Worm (Caenorhabditis elegans) whole organism, L4 larva: ENCODE results near the gene alkb-1.
"Not testable (repeated sequence)": the region's sequence is repeated elsewhere in the genome, so short reads cannot be mapped to it uniquely, and the experiment has no call there.

ENCODE experiments used
- fos-1 ChIP-seq: fragments of 150-350 bp; optimal IDR thresholded peaks from 2 replicates; lab custom pipeline; 2014; ENCODE audit warnings: missing biosample characterization, missing genetic modification characterization
- unc-62 ChIP-seq, 3 experiments: fragments of 150-350 bp in 1 of 3; sonication (generic microtip); optimal IDR thresholded peaks in 2 of 3; peaks in 1 of 3; 1 replicate in 1 of 3; 2 replicates in 2 of 3; lab custom pipeline; 2014 to 2017; ENCODE audit warnings: missing biosample characterization in 3 of 3, missing genetic modification characterization in 3 of 3, missing genetic modification reagents in 3 of 3, missing genotype in 1 of 3
- ztf-11 ChIP-seq: fragments of 150-350 bp; optimal IDR thresholded peaks from 2 replicates; lab custom pipeline; 2014; ENCODE audit warnings: missing biosample characterization, missing genetic modification characterization

DNA sequence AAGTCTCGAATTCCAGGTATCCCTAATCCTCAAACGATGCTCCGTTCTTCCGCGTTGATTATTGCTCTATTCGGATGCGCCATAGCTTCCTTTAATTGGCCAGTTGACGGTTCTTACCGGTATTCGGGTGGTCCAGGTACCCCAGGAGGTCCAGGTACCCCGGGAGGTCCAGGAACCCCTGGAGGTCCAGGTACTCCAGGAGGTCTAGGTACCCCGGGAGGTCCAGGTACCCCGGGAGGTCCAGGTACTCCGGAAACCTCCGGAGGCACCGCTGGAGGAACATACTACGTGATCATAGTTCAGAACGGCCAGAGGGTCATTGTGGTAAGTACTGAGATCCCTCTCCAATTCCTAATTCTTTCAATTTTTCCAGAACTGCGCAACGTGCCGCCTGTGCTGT lies 55.5 kb downstream of the alkb-1 start, which contains the start of gene Y51H7C.1:
- TF ChIP-seq unc-62 (GFP tag; optimal IDR thresholded peaks at IDR 0.05 in 1 of 2; lab: Kevin White, UChicago); unc-62 (tag; optimal IDR thresholded peaks at IDR 0.05; lab: Kevin White, UChicago); ztf-11 (tag; lab: Kevin White, UChicago); fos-1 (tag; lab: Kevin White, UChicago): not testable (repeated sequence)
